Worm (Caenorhabditis elegans) whole organism, L4/young adult: ENCODE data around the gene bre-3.

Source experiments
- W03F9.2 ChIP-seq: fragments of 150-350 bp; optimal IDR thresholded peaks from 2 replicates; lab custom pipeline; 2014; ENCODE audit warnings: missing biosample characterization, missing genetic modification characterization
- dao-5 ChIP-seq: sonication (generic microtip); optimal IDR thresholded peaks from 2 replicates; lab custom pipeline; 2016; ENCODE audit warnings: missing genotype, missing genetic modification characterization, moderate library complexity, missing compliant biosample characterization
- him-1 ChIP-seq: sonication (generic microtip); optimal IDR thresholded peaks from 2 replicates; lab custom pipeline; 2016; ENCODE audit warnings: missing genotype, missing genetic modification reagents, missing genetic modification characterization, missing compliant biosample characterization

ce11 chrIII:9476564-9476963 lies 8.7 kb downstream of the bre-3 start:
- TF ChIP-seq dao-5 (no peak), him-1 (no peak), W03F9.2 (no peak)
